Worm (Caenorhabditis elegans) whole organism, L2 larva: Measurements from ENCODE around the gene unc-46.
"Not testable (repeated sequence)": the region's sequence is repeated elsewhere in the genome, so short reads cannot be mapped to it uniquely, and the experiment has no call there.

ENCODE experiments used
- nhr-21 ChIP-seq: fragments of 150-350 bp; optimal IDR thresholded peaks from 2 replicates; lab custom pipeline; 2014; ENCODE audit warnings: missing biosample characterization, missing genetic modification characterization
- nhr-77 ChIP-seq: fragments of 150-350 bp; optimal IDR thresholded peaks from 2 replicates; lab custom pipeline; 2014; ENCODE audit warnings: missing biosample characterization, missing genetic modification characterization
- sma-9 ChIP-seq, 2 experiments: fragments of 150-350 bp in 1 of 2; sonication (generic microtip) in 1 of 2; optimal IDR thresholded peaks; 2 replicates each; lab custom pipeline; 2014 to 2016; ENCODE audit warnings: missing genetic modification characterization in 2 of 2, mild to moderate bottlenecking in 1 of 2, missing biosample characterization in 1 of 2, missing compliant biosample characterization in 1 of 2, missing genetic modification reagents in 1 of 2, moderate library complexity in 1 of 2
- ztf-1 ChIP-seq: fragments of 200-800 bp; sonication (Bioruptor generic); conservative IDR thresholded peaks from 2 replicates; pipeline ENCODE4 v1.3.6; 2022; ENCODE audit warnings: missing genetic modification characterization, missing compliant biosample characterization

The unc-46 gene

DNA sequence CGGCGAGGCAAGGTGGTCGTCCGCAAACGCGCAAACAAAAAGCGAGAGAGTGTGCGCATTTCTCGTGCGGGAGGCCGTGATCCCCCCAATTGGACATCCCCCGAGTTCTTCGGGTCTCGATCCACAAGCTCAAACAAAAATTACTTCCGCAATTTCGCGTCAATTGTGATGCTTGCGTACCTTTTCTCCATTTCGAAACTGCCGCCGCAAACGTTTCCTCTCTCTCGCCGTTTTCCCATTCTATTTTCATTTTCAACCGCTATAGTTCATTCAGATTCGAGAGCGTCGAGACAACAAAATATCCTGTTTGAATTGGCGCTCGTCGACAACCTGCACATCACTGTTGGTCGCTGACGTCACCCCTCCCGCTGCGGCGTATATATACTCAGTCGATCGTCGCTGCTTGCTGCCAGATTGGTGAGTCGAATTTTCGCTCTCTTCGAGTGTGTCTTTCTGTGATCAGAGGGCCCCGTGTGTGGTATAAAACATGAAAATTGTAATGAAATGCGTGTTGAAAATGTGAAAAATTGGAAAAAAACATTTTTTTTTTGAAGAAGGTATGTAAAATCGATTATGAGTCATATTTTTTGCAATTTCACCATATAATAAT is 49.4 kb downstream of the unc-46 start, which contains the start of the genes pqn-51 and K11D12.14 (continued):
- TF ChIP-seq nhr-21, result peak; percentile 94
- TF ChIP-seq nhr-77 (tag; lab: Kevin White, UChicago), result no peak
- TF ChIP-seq ztf-1 (GFP tag; lab: Robert Waterston, UW), result no peak

DNA sequence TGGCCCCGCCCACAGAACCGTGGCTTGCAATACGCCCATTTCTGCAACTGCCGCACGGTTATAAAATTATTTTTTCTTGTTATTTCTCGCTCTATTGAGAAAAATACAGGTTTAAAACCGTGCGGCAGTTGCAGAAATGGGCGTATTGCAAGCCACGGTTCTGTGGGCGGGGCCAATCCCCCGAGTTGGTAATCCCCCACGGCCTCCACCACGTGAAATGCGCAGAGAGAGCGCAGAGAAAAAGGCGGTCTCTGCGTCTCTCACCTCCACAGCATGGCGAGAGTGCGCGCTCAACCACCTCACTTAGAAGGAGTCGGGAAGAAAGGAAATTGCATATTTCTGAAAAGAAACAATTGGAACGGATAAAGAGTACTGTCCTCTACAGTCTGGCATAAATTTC is 51.6 kb downstream of the unc-46 start:
- TF ChIP-seq sma-9 (GFP tag; optimal IDR thresholded peaks at IDR 0.05; lab: Kevin White, UChicago), result peak; percentile 33
- not testable (repeated sequence) for TF ChIP-seq sma-9 (tag; optimal IDR thresholded peaks at IDR 0.05; lab: Kevin White, UChicago)
